Fruit fly (Drosophila melanogaster): ENCODE data around the gene CG32225.

DNA sequence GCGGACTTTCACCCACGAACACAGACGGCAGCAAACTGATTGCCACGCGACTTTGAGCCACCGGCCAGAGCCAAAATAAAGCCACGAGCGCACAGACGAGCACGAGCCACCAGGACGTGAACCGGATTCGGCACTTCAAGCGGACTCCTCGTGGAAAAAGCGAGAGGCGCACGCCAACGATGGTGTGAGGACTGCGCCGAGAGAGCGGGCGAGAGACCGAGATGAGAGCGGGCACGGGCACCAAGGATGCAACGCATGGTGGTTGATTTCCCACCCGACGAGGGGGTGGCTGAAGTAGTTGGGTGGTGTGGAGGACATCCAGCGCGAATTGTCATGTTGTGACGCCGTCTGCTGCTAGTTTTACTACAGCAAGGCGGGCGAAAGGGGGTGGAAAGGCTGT, 11.0 kb downstream of the CG32225 start, which contains the start of gene gogo:
- TF ChIP-seq CG7045 (GFP tag; optimal IDR thresholded peaks at IDR 0.05) (no peak), CG12768 (GFP tag; optimal IDR thresholded peaks at IDR 0.05) (no peak), CG33017 (tag; optimal IDR thresholded peaks at IDR 0.05) (no peak), Mnt (GFP tag; optimal IDR thresholded peaks at IDR 0.05) (no peak), kay (GFP tag; ENCODE audit: borderline replicate concordance) (no peak), cic (GFP tag; optimal IDR thresholded peaks at IDR 0.05) (no peak), Clk (GFP tag; optimal IDR thresholded peaks at IDR 0.05) (no peak), CG11617 (GFP tag; optimal IDR thresholded peaks at IDR 0.05) (no peak), pad (GFP tag; optimal IDR thresholded peaks at IDR 0.05) (no peak), CG1620 (GFP tag; optimal IDR thresholded peaks at IDR 0.05) (no peak), cnc (optimal IDR thresholded peaks at IDR 0.05) (no peak)
